Worm (Caenorhabditis elegans) whole organism, mixed stage, embryonic: Measurements from ENCODE around the gene srbc-76.
"Not testable (repeated sequence)": the region's sequence is repeated elsewhere in the genome, so short reads cannot be mapped to it uniquely, and the experiment has no call there.

Source experiments
- M03D4.4 ChIP-seq: sonication (generic microtip); optimal IDR thresholded peaks from 2 replicates; lab custom pipeline; 2017; ENCODE audit warnings: mild to moderate bottlenecking, missing genetic modification characterization, missing compliant biosample characterization
- bed-3 ChIP-seq: fragments of 200-800 bp; sonication (Bioruptor generic); optimal IDR thresholded peaks from 3 replicates; lab custom pipeline; 2018; ENCODE audit warnings: mild to moderate bottlenecking, missing genetic modification characterization, moderate library complexity, missing compliant biosample characterization
- blmp-1 ChIP-seq: fragments of 150-350 bp; optimal IDR thresholded peaks from 2 replicates; lab custom pipeline; 2014; ENCODE audit warnings: missing biosample characterization, missing genetic modification characterization
- ceh-39 ChIP-seq: fragments of 150-350 bp; optimal IDR thresholded peaks from 2 replicates; lab custom pipeline; 2014; ENCODE audit warnings: missing biosample characterization, missing genetic modification characterization
- ceh-43 ChIP-seq: fragments of 200-800 bp; sonication (Bioruptor generic); optimal IDR thresholded peaks from 2 replicates; lab custom pipeline; 2018; ENCODE audit warnings: mild to moderate bottlenecking, missing genetic modification characterization, moderate library complexity, missing compliant biosample characterization
- ces-1 ChIP-seq: fragments of 150-350 bp; optimal IDR thresholded peaks from 2 replicates; lab custom pipeline; 2014; ENCODE audit warnings: missing biosample characterization, missing genetic modification reagents, missing genetic modification characterization
- cnd-1 ChIP-seq: fragments of 200-800 bp; sonication (Bioruptor generic); optimal IDR thresholded peaks from 2 replicates; lab custom pipeline; 2018; ENCODE audit warnings: mild to moderate bottlenecking, missing genetic modification characterization, missing compliant biosample characterization
- drap-1 ChIP-seq: fragments of 200-800 bp; sonication (Bioruptor generic); optimal IDR thresholded peaks from 3 replicates; lab custom pipeline; 2018; ENCODE audit warnings: mild to moderate bottlenecking, missing genetic modification characterization, missing compliant biosample characterization
- ham-2 ChIP-seq: fragments of 200-800 bp; sonication (Bioruptor generic); optimal IDR thresholded peaks from 2 replicates; lab custom pipeline; 2018; ENCODE audit warnings: mild to moderate bottlenecking, missing genetic modification characterization, missing compliant biosample characterization
- hlh-1 ChIP-seq: fragments of 150-350 bp; optimal IDR thresholded peaks from 2 replicates; lab custom pipeline; 2014; ENCODE audit warnings: missing biosample characterization, missing genetic modification reagents, missing genetic modification characterization
- lin-32 ChIP-seq: fragments of 200-800 bp; sonication (Bioruptor generic); optimal IDR thresholded peaks from 2 replicates; lab custom pipeline; 2018; ENCODE audit warnings: mild to moderate bottlenecking, missing genetic modification characterization, missing compliant biosample characterization
- lsy-2 ChIP-seq: fragments of 150-350 bp; optimal IDR thresholded peaks from 2 replicates; lab custom pipeline; 2014; ENCODE audit warnings: missing biosample characterization, missing genetic modification characterization
- mab-5 ChIP-seq: fragments of 150-350 bp; optimal IDR thresholded peaks from 2 replicates; lab custom pipeline; 2014; ENCODE audit warnings: missing biosample characterization, missing genetic modification characterization
- mep-1 ChIP-seq: fragments of 150-350 bp; optimal IDR thresholded peaks from 2 replicates; lab custom pipeline; 2017; ENCODE audit warnings: missing biosample characterization, missing genetic modification reagents, missing genetic modification characterization, inconsistent platforms
- mls-2 ChIP-seq: sonication (generic microtip); optimal IDR thresholded peaks from 2 replicates; lab custom pipeline; 2016; ENCODE audit warnings: mild to moderate bottlenecking, missing genetic modification characterization, moderate library complexity, missing compliant biosample characterization
- nhr-12 ChIP-seq: fragments of 150-350 bp; optimal IDR thresholded peaks from 2 replicates; lab custom pipeline; 2014; ENCODE audit warnings: missing biosample characterization, missing genetic modification characterization
- nhr-2 ChIP-seq: fragments of 150-350 bp; optimal IDR thresholded peaks from 2 replicates; lab custom pipeline; 2014; ENCODE audit warnings: missing biosample characterization, missing genetic modification characterization
- nhr-237 ChIP-seq: fragments of 150-350 bp; optimal IDR thresholded peaks from 2 replicates; lab custom pipeline; 2014; ENCODE audit warnings: missing biosample characterization, missing genetic modification characterization
- nhr-28 ChIP-seq: fragments of 150-350 bp; optimal IDR thresholded peaks from 2 replicates; lab custom pipeline; 2014; ENCODE audit warnings: missing biosample characterization, missing genetic modification characterization
- pha-4 ChIP-seq: fragments of 150-350 bp; optimal IDR thresholded peaks from 2 replicates; lab custom pipeline; 2018; ENCODE audit warnings: missing biosample characterization, missing genetic modification reagents, missing genetic modification characterization
- sem-2 ChIP-seq: fragments of 200-800 bp; sonication (Bioruptor generic); optimal IDR thresholded peaks from 2 replicates; lab custom pipeline; 2018; ENCODE audit warnings: mild to moderate bottlenecking, missing genetic modification characterization, missing compliant biosample characterization
- snpc-4 ChIP-seq: fragments of 150-350 bp; optimal IDR thresholded peaks from 2 replicates; lab custom pipeline; 2014; ENCODE audit warnings: missing biosample characterization, missing genetic modification characterization
- sptf-1 ChIP-seq: sonication (generic microtip); optimal IDR thresholded peaks from 2 replicates; lab custom pipeline; 2017; ENCODE audit warnings: mild to moderate bottlenecking, missing genetic modification characterization, moderate library complexity, missing compliant biosample characterization
- tbx-8 ChIP-seq: fragments of 200-800 bp; sonication (Bioruptor generic); optimal IDR thresholded peaks from 2 replicates; lab custom pipeline; 2018; ENCODE audit warnings: mild to moderate bottlenecking, missing genetic modification characterization, moderate library complexity, missing compliant biosample characterization
- unc-120 ChIP-seq: sonication (generic microtip); optimal IDR thresholded peaks from 2 replicates; lab custom pipeline; 2017; ENCODE audit warnings: missing genetic modification characterization, missing compliant biosample characterization; ENCODE audit not compliant: poor library complexity, severe bottlenecking
- unc-39 ChIP-seq: fragments of 150-350 bp; optimal IDR thresholded peaks from 2 replicates; lab custom pipeline; 2014; ENCODE audit warnings: missing biosample characterization, missing genetic modification characterization
- unc-62 ChIP-seq: fragments of 150-350 bp; optimal IDR thresholded peaks from 2 replicates; lab custom pipeline; 2014; ENCODE audit warnings: missing biosample characterization, missing genetic modification reagents, missing genetic modification characterization
- zip-8 ChIP-seq: fragments of 150-350 bp; optimal IDR thresholded peaks from 2 replicates; lab custom pipeline; 2014; ENCODE audit warnings: missing biosample characterization, missing genetic modification characterization
- ztf-11 ChIP-seq: fragments of 150-350 bp; optimal IDR thresholded peaks from 2 replicates; lab custom pipeline; 2014; ENCODE audit warnings: missing biosample characterization, missing genetic modification characterization

The srbc-76 gene

ce11 chrV:15238552-15238951 is 13.6 kb upstream of the srbc-76 start, which contains the start of gene srw-12:
TSS of gene srw-12 (minus strand) at chrV:15238652.
- TF ChIP-seq ceh-39 (tag; lab: Kevin White, UChicago), result no peak
- TF ChIP-seq snpc-4 (tag; lab: Kevin White, UChicago), result no peak

DNA sequence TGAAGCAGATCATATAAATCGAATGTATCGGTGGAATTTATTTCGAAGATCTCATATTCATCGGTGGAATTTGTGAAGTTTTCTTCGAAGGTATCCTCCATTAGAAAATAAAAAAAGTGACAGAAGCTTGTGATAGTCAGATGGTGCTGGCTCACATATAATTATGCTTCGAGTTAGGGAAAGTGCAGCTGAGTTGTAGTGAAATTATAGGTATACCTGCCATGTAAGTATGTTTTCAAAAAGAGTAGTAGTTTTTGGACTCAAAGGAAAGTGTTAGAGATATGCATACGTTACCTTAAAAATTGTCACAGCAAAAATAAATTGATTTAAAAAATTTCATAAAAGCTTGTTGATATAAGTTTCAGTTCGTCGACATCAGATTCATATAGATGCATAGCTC is 12.0 kb upstream of the srbc-76 start, which contains the start of gene srw-11:
srw-11 (minus strand) TSS at position 101 of the 400 bp plus-strand sequence.
- TF ChIP-seq mls-2 (no peak), unc-120 (tag; lab: Kevin White, UChicago) (no peak), bed-3 (no peak), unc-39 (tag; lab: Kevin White, UChicago) (no peak), zip-8 (no peak), M03D4.4 (tag; lab: Kevin White, UChicago) (no peak), lin-32 (no peak), nhr-237 (tag; lab: Kevin White, UChicago) (no peak), ham-2 (GFP tag; lab: Kevin White, UChicago) (no peak), ceh-39 (tag; lab: Kevin White, UChicago) (no peak), nhr-12 (tag; lab: Kevin White, UChicago) (no peak), sptf-1 (no peak), mab-5 (tag; lab: Kevin White, UChicago) (no peak), nhr-28 (tag; lab: Kevin White, UChicago) (no peak)

DNA sequence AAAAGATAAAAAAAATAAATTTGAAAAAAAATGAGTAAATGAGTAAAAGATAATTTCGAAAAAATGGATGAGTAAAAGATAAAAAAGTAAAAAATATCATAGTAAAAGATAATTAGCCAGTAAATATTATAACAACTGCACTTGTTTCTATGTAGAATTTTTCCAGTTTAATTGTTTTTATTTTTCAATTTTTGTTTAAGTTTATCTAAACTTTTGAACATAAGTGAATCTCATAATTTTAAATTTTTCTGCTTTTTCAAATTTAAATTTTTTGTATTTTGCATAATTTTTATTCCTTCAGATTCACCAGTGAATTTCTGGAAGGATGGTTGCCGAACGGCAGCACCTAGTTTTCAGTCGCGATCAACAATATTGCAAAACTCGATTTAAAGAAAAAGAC is 10.9 kb upstream of the srbc-76 start, which contains the start of gene chil-12:
chil-12 (plus strand) TSS at position 301 of the 400 bp plus-strand sequence.
- TF ChIP-seq hlh-1 (tag; lab: Kevin White, UChicago), result no peak
- no peak for TF ChIP-seq unc-62 (GFP tag; lab: Kevin White, UChicago)
- no peak for TF ChIP-seq tbx-8 (GFP tag; lab: Kevin White, UChicago)

ce11 chrV:15244456-15244855 is 7.7 kb upstream of the srbc-76 start, which contains the start of gene kin-30:
TSS of gene kin-30 (plus strand) at chrV:15244756.
- TF ChIP-seq drap-1 (GFP tag; lab: Kevin White, UChicago) (no peak), lin-32 (no peak), cnd-1 (tag; lab: Kevin White, UChicago) (no peak), unc-39 (tag; lab: Kevin White, UChicago) (no peak), unc-62 (GFP tag; lab: Kevin White, UChicago) (no peak), pha-4 (tag; lab: Kevin White, UChicago) (no peak), ceh-43 (GFP tag; lab: Kevin White, UChicago) (no peak), bed-3 (no peak), ztf-11 (tag; lab: Kevin White, UChicago) (no peak), lsy-2 (tag; lab: Kevin White, UChicago) (no peak), ces-1 (GFP tag; lab: Kevin White, UChicago) (no peak), blmp-1 (tag; lab: Kevin White, UChicago) (no peak), hlh-1 (tag; lab: Kevin White, UChicago) (no peak), nhr-237 (tag; lab: Kevin White, UChicago) (no peak), mep-1 (tag; lab: Kevin White, UChicago) (no peak)

- not testable (repeated sequence) for TF ChIP-seq nhr-2; ceh-43 (GFP tag; lab: Kevin White, UChicago); hlh-1 (tag; lab: Kevin White, UChicago)
These were observed 1.9 kb upstream of the srbc-76 start, which contains the start of gene srd-28 for ce11 chrV:15250304-15250703. TSS of gene srd-28 (plus strand) at chrV:15250604.

- TF ChIP-seq M03D4.4 (tag; lab: Kevin White, UChicago), result no peak
- TF ChIP-seq unc-62 (GFP tag; lab: Kevin White, UChicago), result no peak
- no peak for TF ChIP-seq mab-5 (tag; lab: Kevin White, UChicago)
- TF ChIP-seq nhr-2, result no peak
- no peak for TF ChIP-seq sem-2 (GFP tag; lab: Kevin White, UChicago)
- no peak for TF ChIP-seq snpc-4 (tag; lab: Kevin White, UChicago)
These were observed 1.3 kb downstream of the srbc-76 start, which contains the start of gene srbc-75 for ce11 chrV:15253529-15253928. TSS of gene srbc-75 (plus strand) at chrV:15253829.
